Fruit fly (Drosophila melanogaster) whole organism, embryonic: ENCODE data around the gene ana1.

Source experiments
- Antp ChIP-seq: fragments of 200-800 bp; sonication (Bioruptor generic); optimal IDR thresholded peaks from 3 replicates; lab custom pipeline; 2016; ENCODE audit warnings: missing biosample characterization, missing genetic modification characterization
- Atf-2 ChIP-seq: fragments of 200-800 bp; sonication (Bioruptor generic); optimal IDR thresholded peaks from 2 replicates; lab custom pipeline; 2016; ENCODE audit warnings: missing biosample characterization, missing genetic modification characterization
- C15 ChIP-seq: fragments of 200-800 bp; sonication (Bioruptor generic); IDR thresholded peaks from 3 replicates; pipeline ENCODE4 v1.3.6; 2022; ENCODE audit warnings: missing biosample characterization, missing genetic modification characterization
- CG11504 ChIP-seq: fragments of 200-800 bp; sonication (Bioruptor generic); optimal IDR thresholded peaks from 3 replicates; lab custom pipeline; 2019; ENCODE audit warnings: missing biosample characterization, mild to moderate bottlenecking, missing genetic modification characterization, moderate library complexity
- CG12744 ChIP-seq: fragments of 200-800 bp; sonication (Bioruptor generic); optimal IDR thresholded peaks from 2 replicates; lab custom pipeline; 2016; ENCODE audit warnings: missing biosample characterization, missing genetic modification characterization
- CG12942 ChIP-seq: fragments of 200-800 bp; sonication (Bioruptor generic); optimal IDR thresholded peaks from 3 replicates; lab custom pipeline; 2016; ENCODE audit warnings: missing biosample characterization, missing genetic modification characterization
- CG13424 ChIP-seq: fragments of 200-800 bp; sonication (Bioruptor generic); optimal IDR thresholded peaks from 2 replicates; lab custom pipeline; 2019; ENCODE audit warnings: missing biosample characterization, mild to moderate bottlenecking, missing genetic modification characterization, moderate library complexity
- CG14860 ChIP-seq: fragments of 200-800 bp; sonication (Bioruptor generic); IDR thresholded peaks from 3 replicates; pipeline ENCODE4 v1.3.6; 2022; ENCODE audit warnings: missing biosample characterization, missing genetic modification characterization; ENCODE audit not compliant: partially characterized antibody
- CG1602 ChIP-seq: fragments of 200-800 bp; sonication (Bioruptor generic); optimal IDR thresholded peaks from 3 replicates; lab custom pipeline; 2016; ENCODE audit warnings: missing biosample characterization, missing genetic modification characterization
- CG17912 ChIP-seq: fragments of 200-800 bp; sonication (Bioruptor generic); optimal IDR thresholded peaks from 2 replicates; lab custom pipeline; 2018; ENCODE audit warnings: missing biosample characterization, mild to moderate bottlenecking, missing genetic modification characterization
- CG3281 ChIP-seq: fragments of 200-800 bp; sonication (Bioruptor generic); optimal IDR thresholded peaks from 3 replicates; lab custom pipeline; 2017; ENCODE audit warnings: missing biosample characterization, mild to moderate bottlenecking, missing genetic modification characterization
- CG3995 ChIP-seq: fragments of 200-800 bp; sonication (Bioruptor generic); optimal IDR thresholded peaks from 3 replicates; lab custom pipeline; 2016; ENCODE audit warnings: missing biosample characterization, missing genetic modification characterization
- CG4707 ChIP-seq: fragments of 200-800 bp; sonication (Bioruptor generic); optimal IDR thresholded peaks from 2 replicates; lab custom pipeline; 2018; ENCODE audit warnings: missing biosample characterization, mild to moderate bottlenecking, missing genetic modification characterization, moderate library complexity
- CG4854 ChIP-seq: fragments of 200-800 bp; sonication (Bioruptor generic); optimal IDR thresholded peaks from 2 replicates; lab custom pipeline; 2016; ENCODE audit warnings: missing biosample characterization, missing genetic modification characterization, inconsistent platforms
- CG6654 ChIP-seq: fragments of 200-800 bp; sonication (Bioruptor generic); optimal IDR thresholded peaks from 2 replicates; lab custom pipeline; 2017; ENCODE audit warnings: missing biosample characterization, mild to moderate bottlenecking, missing genetic modification characterization
- CG6765 ChIP-seq: fragments of 200-800 bp; sonication (Bioruptor generic); optimal IDR thresholded peaks from 3 replicates; lab custom pipeline; 2017; ENCODE audit warnings: missing biosample characterization, mild to moderate bottlenecking, missing genetic modification characterization
- CG7372 ChIP-seq: fragments of 200-800 bp; sonication (Bioruptor generic); IDR thresholded peaks from 2 replicates; pipeline ENCODE4 v1.3.6; 2022; ENCODE audit warnings: missing biosample characterization, missing genetic modification characterization
- HLH3B ChIP-seq: fragments of 200-800 bp; sonication (Bioruptor generic); IDR thresholded peaks from 2 replicates; pipeline ENCODE4 v1.3.6; 2022; ENCODE audit warnings: missing biosample characterization, missing genetic modification characterization
- HmgZ ChIP-seq: fragments of 200-800 bp; sonication (Bioruptor generic); optimal IDR thresholded peaks from 2 replicates; lab custom pipeline; 2018; ENCODE audit warnings: missing biosample characterization, mild to moderate bottlenecking, missing genetic modification characterization
- Hr3 ChIP-seq: fragments of 200-800 bp; sonication (Bioruptor generic); optimal IDR thresholded peaks from 3 replicates; lab custom pipeline; 2016; ENCODE audit warnings: missing biosample characterization, missing genetic modification characterization
- NC2α ChIP-seq: fragments of 200-800 bp; sonication (Bioruptor generic); optimal IDR thresholded peaks from 2 replicates; lab custom pipeline; 2016; ENCODE audit warnings: missing biosample characterization, missing genetic modification characterization
- NFAT ChIP-seq: fragments of 200-800 bp; sonication (Bioruptor generic); IDR thresholded peaks from 2 replicates; pipeline ENCODE4 v1.3.6; 2022; ENCODE audit warnings: missing biosample characterization, missing genetic modification characterization
- Sry-β ChIP-seq: fragments of 200-800 bp; sonication (Bioruptor generic); optimal IDR thresholded peaks from 2 replicates; lab custom pipeline; 2018; ENCODE audit warnings: missing biosample characterization, mild to moderate bottlenecking, missing genetic modification characterization, moderate library complexity
- Usf ChIP-seq: fragments of 200-800 bp; sonication (Bioruptor generic); optimal IDR thresholded peaks from 2 replicates; lab custom pipeline; 2017; ENCODE audit warnings: missing genotype, missing biosample characterization, missing genetic modification characterization
- Vsx1 ChIP-seq: fragments of 200-800 bp; sonication (Bioruptor generic); optimal IDR thresholded peaks from 2 replicates; lab custom pipeline; 2017; ENCODE audit warnings: missing biosample characterization, mild to moderate bottlenecking, missing genetic modification characterization, missing genetic modification reagents
- cad ChIP-seq: fragments of >200 bp; optimal IDR thresholded peaks from 2 replicates; lab custom pipeline; 2017; ENCODE audit warnings: missing biosample characterization, missing genetic modification characterization
- cg ChIP-seq: fragments of 200-800 bp; sonication (Bioruptor generic); optimal IDR thresholded peaks from 3 replicates; lab custom pipeline; 2019; ENCODE audit warnings: missing biosample characterization, mild to moderate bottlenecking, missing genetic modification characterization, moderate library complexity
- chn ChIP-seq: fragments of 200-800 bp; sonication (Bioruptor generic); optimal IDR thresholded peaks from 2 replicates; lab custom pipeline; 2016; ENCODE audit warnings: missing biosample characterization, missing genetic modification characterization
- ewg ChIP-seq: fragments of 200-800 bp; sonication (Bioruptor generic); optimal IDR thresholded peaks from 3 replicates; lab custom pipeline; 2017; ENCODE audit warnings: mild to moderate bottlenecking, missing biosample characterization, missing genetic modification reagents, missing genetic modification characterization
- grau ChIP-seq: fragments of 200-800 bp; optimal IDR thresholded peaks from 3 replicates; lab custom pipeline; 2019; ENCODE audit warnings: missing biosample characterization, mild to moderate bottlenecking, missing genetic modification characterization, moderate library complexity
- gsb ChIP-seq: fragments of 200-800 bp; sonication (Bioruptor generic); IDR thresholded peaks from 2 replicates; pipeline ENCODE4 v1.3.6; 2022; ENCODE audit warnings: missing biosample characterization, missing genetic modification characterization
- gt ChIP-seq: fragments of 200-800 bp; sonication (Bioruptor generic); IDR thresholded peaks from 2 replicates; pipeline ENCODE4 v1.3.6; 2022; ENCODE audit warnings: missing biosample characterization, missing genetic modification characterization
- kay ChIP-seq: fragments of 200-800 bp; sonication (Bioruptor generic); optimal IDR thresholded peaks from 2 replicates; lab custom pipeline; 2016; ENCODE audit warnings: missing biosample characterization, missing genetic modification characterization
- ken ChIP-seq: fragments of 200-800 bp; sonication (Bioruptor generic); IDR thresholded peaks from 3 replicates; pipeline ENCODE4 v1.3.6; 2022; ENCODE audit warnings: missing biosample characterization, missing genetic modification characterization
- lab ChIP-seq: fragments of 200-800 bp; sonication (Bioruptor generic); optimal IDR thresholded peaks from 3 replicates; lab custom pipeline; 2017; ENCODE audit warnings: missing biosample characterization, missing genetic modification characterization, mild to moderate bottlenecking, moderate library complexity, missing genetic modification reagents
- nerfin-1 ChIP-seq: fragments of 200-800 bp; sonication (Bioruptor generic); optimal IDR thresholded peaks from 3 replicates; lab custom pipeline; 2019; ENCODE audit warnings: missing biosample characterization, mild to moderate bottlenecking, missing genetic modification characterization, moderate library complexity
- odd ChIP-seq: fragments of 200-800 bp; sonication (Bioruptor generic); optimal IDR thresholded peaks from 2 replicates; lab custom pipeline; 2017; ENCODE audit warnings: missing biosample characterization, mild to moderate bottlenecking, missing genetic modification characterization
- pan ChIP-seq, 4 experiments: fragments of >200 bp in 3 of 4; fragments of 200-800 bp in 1 of 4; sonication (Bioruptor generic) in 1 of 4; optimal IDR thresholded peaks in 3 of 4; IDR thresholded peaks in 1 of 4; 2 replicates each; pipeline versions ENCODE4 v1.3.6 to Lab custom; 2017 to 2022; ENCODE audit warnings: missing biosample characterization in 2 of 4, missing genetic modification characterization in 2 of 4, mixed read lengths in 1 of 4
- ranshi ChIP-seq: fragments of 200-800 bp; sonication (Bioruptor generic); IDR thresholded peaks from 2 replicates; pipeline ENCODE4 v1.3.6; 2022; ENCODE audit warnings: missing biosample characterization, missing genetic modification characterization
- slou ChIP-seq: fragments of 200-800 bp; sonication (Bioruptor generic); optimal IDR thresholded peaks from 3 replicates; lab custom pipeline; 2016; ENCODE audit warnings: missing biosample characterization, missing genetic modification characterization
- sob ChIP-seq: fragments of 200-800 bp; sonication (Bioruptor generic); IDR thresholded peaks from 2 replicates; pipeline ENCODE4 v1.3.6; 2022; ENCODE audit warnings: missing biosample characterization, missing genetic modification characterization
- toy ChIP-seq: fragments of 200-800 bp; sonication (Bioruptor generic); IDR thresholded peaks from 2 replicates; pipeline ENCODE4 v1.3.6; 2022; ENCODE audit warnings: missing biosample characterization, missing genetic modification characterization
- trh ChIP-seq: fragments of 200-800 bp; sonication (Bioruptor generic); optimal IDR thresholded peaks from 2 replicates; lab custom pipeline; 2016; ENCODE audit warnings: missing biosample characterization, missing genetic modification characterization
- unpg ChIP-seq: fragments of 200-800 bp; sonication (Bioruptor generic); optimal IDR thresholded peaks from 3 replicates; lab custom pipeline; 2018; ENCODE audit warnings: missing biosample characterization, mild to moderate bottlenecking, missing genetic modification characterization, moderate library complexity
- wor ChIP-seq: fragments of 200-800 bp; sonication (Bioruptor generic); IDR thresholded peaks from 2 replicates; pipeline ENCODE4 v1.3.6; 2022; ENCODE audit warnings: missing biosample characterization, missing genetic modification characterization
- z ChIP-seq: fragments of 200-800 bp; sonication (Bioruptor generic); IDR thresholded peaks from 3 replicates; pipeline ENCODE4 v1.3.6; 2022; ENCODE audit warnings: missing biosample characterization, missing genetic modification characterization
- zen ChIP-seq: fragments of 200-800 bp; sonication (Bioruptor generic); optimal IDR thresholded peaks from 3 replicates; lab custom pipeline; 2018; ENCODE audit warnings: missing biosample characterization, mild to moderate bottlenecking, missing genetic modification characterization, moderate library complexity
- zf30C ChIP-seq: fragments of 200-800 bp; sonication (Bioruptor generic); optimal IDR thresholded peaks from 3 replicates; lab custom pipeline; 2018; ENCODE audit warnings: missing biosample characterization, mild to moderate bottlenecking, missing genetic modification characterization
- zfh2 ChIP-seq: fragments of 200-800 bp; sonication (Bioruptor generic); optimal IDR thresholded peaks from 2 replicates; lab custom pipeline; 2016; ENCODE audit warnings: missing biosample characterization, missing genetic modification characterization

The ana1 gene

dm6 chr3R:24543676-24544277 is 13.4 kb downstream of the ana1 start, which contains the start of gene Cftr (continued):
- no peak for TF ChIP-seq CG4707 (GFP tag; lab: Kevin White, UChicago)
- TF ChIP-seq toy (GFP tag; lab: Robert Waterston, UW) = no peak
- TF ChIP-seq CG17912 (GFP tag; lab: Kevin White, UChicago) = no peak
- TF ChIP-seq wor (GFP tag; lab: Robert Waterston, UW) = no peak
- TF ChIP-seq Atf-2 (GFP tag; lab: Kevin White, UChicago) = no peak
- TF ChIP-seq, all 482 proteins: peak for 226

dm6 chr3R:24544388-24544787 is 14.0 kb downstream of the ana1 start, which contains the start of gene Esyt2:
Gene Esyt2 (plus strand): TSS chr3R:24544719.
- TF ChIP-seq CG11504 (tag; lab: Kevin White, UChicago) (no peak), grau (tag; lab: Kevin White, UChicago) (peak; percentile 47), CG12744 (GFP tag; lab: Kevin White, UChicago) (no peak), NFAT (GFP tag; lab: Robert Waterston, UW) (peak; percentile 61), CG12942 (GFP tag; lab: Kevin White, UChicago) (peak; percentile 11), trh (GFP tag; lab: Kevin White, UChicago) (no peak), zen (tag; lab: Kevin White, UChicago) (no peak), ken (no peak), cad (no peak), lab (GFP tag; lab: Kevin White, UChicago) (peak; percentile 74), zf30C (no peak), unpg (GFP tag; lab: Kevin White, UChicago) (peak; percentile 55), chn (GFP tag; lab: Kevin White, UChicago) (no peak), CG1602 (GFP tag; lab: Kevin White, UChicago) (no peak), Hr3 (GFP tag; lab: Kevin White, UChicago) (no peak), CG7372 (GFP tag; lab: Robert Waterston, UW) (0 out of 2 replicates have a peak, but pooled peaks have one; percentile 36), CG4854 (GFP tag; lab: Kevin White, UChicago) (no peak), ranshi (GFP tag; lab: Robert Waterston, UW) (peak; percentile 48; the same call in 1 of the 2 replicates), CG14860 (GFP tag; lab: Robert Waterston, UW) (no peak), CG6654 (GFP tag; lab: Kevin White, UChicago) (no peak), cg (GFP tag; lab: Kevin White, UChicago) (no peak), Antp (GFP tag; lab: Kevin White, UChicago) (no peak), CG6765 (no peak), HmgZ (tag; lab: Kevin White, UChicago) (no peak), ewg (no peak), nerfin-1 (tag; lab: Kevin White, UChicago) (no peak), z (GFP tag; lab: Robert Waterston, UW) (peak; percentile 95), odd (GFP tag; lab: Kevin White, UChicago) (no peak), Usf (GFP tag; lab: Kevin White, UChicago) (peak; percentile 11), zfh2 (peak; percentile 34), NC2α (GFP tag; lab: Kevin White, UChicago) (no peak), gt (GFP tag; lab: Robert Waterston, UW) (no peak), kay (no peak), Vsx1 (GFP tag; lab: Kevin White, UChicago) (no peak), pan (optimal IDR thresholded peaks at IDR 0.05; lab: Kevin White, UChicago) (no peak), pan (GFP tag; optimal IDR thresholded peaks at IDR 0.05 in 1 of 2, IDR thresholded peaks at IDR 0.05 in 1 of 2) (peak in 1 of 2 experiments; percentile 55), sob (GFP tag; lab: Robert Waterston, UW) (peak; percentile 37; the same call in 1 of the 2 replicates), gsb (GFP tag; lab: Robert Waterston, UW) (no peak), slou (GFP tag; lab: Kevin White, UChicago) (no peak), CG3281 (peak; percentile 54), HLH3B (GFP tag; lab: Robert Waterston, UW) (no peak), CG13424 (tag; lab: Kevin White, UChicago) (peak; percentile 4), CG3995 (no peak), C15 (GFP tag; lab: Robert Waterston, UW) (no peak), Sry-β (GFP tag; lab: Kevin White, UChicago) (no peak)
